Worm (Caenorhabditis elegans): ENCODE measurements around the gene frg-1.

Gene frg-1

ce11 chrIII:13002098-13002497 lies 23.1 kb downstream of the frg-1 start, which contains the start of gene ZK1010.10 (continued):
- TF ChIP-seq pag-3 (tag; optimal IDR thresholded peaks at IDR 0.05; ENCODE audit: borderline replicate concordance, insufficient read depth) (no peak), nhr-12 (tag; optimal IDR thresholded peaks at IDR 0.05) (no peak), F16B12.6 (tag; optimal IDR thresholded peaks at IDR 0.05) (no peak), efl-1 (optimal IDR thresholded peaks at IDR 0.05) (peak; percentile 62 to 78), efl-1 (GFP tag; optimal IDR thresholded peaks at IDR 0.05 in 1 of 2) (peak; percentile 40 to 70), snpc-4 (tag; optimal IDR thresholded peaks at IDR 0.05) (peak; percentile 4), aly-2 (tag; optimal IDR thresholded peaks at IDR 0.05) (no peak), ceh-63 (GFP tag; optimal IDR thresholded peaks at IDR 0.05) (no peak), ztf-4 (tag; optimal IDR thresholded peaks at IDR 0.05) (no peak), mep-1 (tag; optimal IDR thresholded peaks at IDR 0.05) (peak; percentile 36), dsc-1 (tag; optimal IDR thresholded peaks at IDR 0.05) (no peak), C16A3.4 (tag; optimal IDR thresholded peaks at IDR 0.05) (no peak), ces-1 (GFP tag; optimal IDR thresholded peaks at IDR 0.05) (no peak), jun-1 (tag; optimal IDR thresholded peaks at IDR 0.05) (peak; percentile 49), dpl-1 (GFP tag; optimal IDR thresholded peaks at IDR 0.05) (peak in 2 of 3 experiments; percentile 15 to 45), nhr-76 (tag; optimal IDR thresholded peaks at IDR 0.05) (no peak), zag-1 (tag; optimal IDR thresholded peaks at IDR 0.05) (no peak), xbp-1 (tag; optimal IDR thresholded peaks at IDR 0.05) (no peak), hlh-17 (GFP tag; optimal IDR thresholded peaks at IDR 0.05; ENCODE audit: borderline replicate concordance) (no peak), zip-4 (GFP tag; optimal IDR thresholded peaks at IDR 0.05) (no peak), unc-86 (tag; optimal IDR thresholded peaks at IDR 0.05) (no peak), lin-39 (tag; optimal IDR thresholded peaks at IDR 0.05) (no peak), unc-62 (GFP tag; optimal IDR thresholded peaks at IDR 0.05) (no peak), sptf-1 (tag; optimal IDR thresholded peaks at IDR 0.05) (no peak), elt-3 (tag; optimal IDR thresholded peaks at IDR 0.05) (no peak), tbx-2 (tag; optimal IDR thresholded peaks at IDR 0.05) (peak; percentile 23), fos-1 (tag; optimal IDR thresholded peaks at IDR 0.05) (peak; percentile 18), egl-27 (tag; optimal IDR thresholded peaks at IDR 0.05) (no peak), ets-5 (GFP tag; IDR thresholded peaks at IDR 0.05) (no peak), blmp-1 (tag; optimal IDR thresholded peaks at IDR 0.05) (peak; percentile 47), pqm-1 (tag; optimal IDR thresholded peaks at IDR 0.05) (no peak), aha-1 (tag; optimal IDR thresholded peaks at IDR 0.05) (no peak), ceh-88 (GFP tag; IDR thresholded peaks at IDR 0.05) (no peak), snu-23 (GFP tag; optimal IDR thresholded peaks at IDR 0.05) (peak; percentile 36), lsy-2 (tag; optimal IDR thresholded peaks at IDR 0.05) (peak in 1 of 2 experiments; percentile 77), ztf-11 (tag; optimal IDR thresholded peaks at IDR 0.05) (no peak), grh-1 (GFP tag; IDR thresholded peaks at IDR 0.05) (no peak), hlh-4 (tag; optimal IDR thresholded peaks at IDR 0.05) (no peak), pax-3 (tag; optimal IDR thresholded peaks at IDR 0.05) (no peak), ceh-90 (tag; optimal IDR thresholded peaks at IDR 0.05) (no peak), vab-15 (tag; optimal IDR thresholded peaks at IDR 0.05) (no peak), lin-13 (GFP tag; optimal IDR thresholded peaks at IDR 0.05) (no peak), lin-35 (GFP tag; optimal IDR thresholded peaks at IDR 0.05) (peak; percentile 47 to 59), nhr-47 (tag; optimal IDR thresholded peaks at IDR 0.05) (peak; percentile 38), C04F5.9 (tag; optimal IDR thresholded peaks at IDR 0.05) (no peak), lin-14 (GFP tag; optimal IDR thresholded peaks at IDR 0.05) (no peak), sup-37 (GFP tag; optimal IDR thresholded peaks at IDR 0.05) (no peak), alr-1 (tag; optimal IDR thresholded peaks at IDR 0.05; ENCODE audit: borderline replicate concordance) (no peak), elt-2 (tag; optimal IDR thresholded peaks at IDR 0.05) (no peak), nhr-19 (GFP tag; conservative IDR thresholded peaks at IDR 0.05) (no peak), ceh-8 (GFP tag; optimal IDR thresholded peaks at IDR 0.05) (no peak), ama-1 (optimal IDR thresholded peaks at IDR 0.05) (no peak), hpl-2 (GFP tag; optimal IDR thresholded peaks at IDR 0.05) (no peak), unc-130 (tag; optimal IDR thresholded peaks at IDR 0.05) (no peak)

Data from whole organism, L1 larva.